Fruit fly (Drosophila melanogaster): ENCODE measurements around the gene CG8066.

The CG8066 gene

dm6 chr3R:14568501-14569137 lies at the start of gene CG8066:
CG8066 (minus strand) TSS chr3R:14568847.
- TF ChIP-seq CG17801 (GFP tag; optimal IDR thresholded peaks at IDR 0.05; ENCODE audit: partially characterized antibody) = peak; percentile 25

dm6 chr3R:14608892-14609692 lies 40.4 kb upstream of the CG8066 start, which contains the start of gene CG14853:
CG14853 (plus strand) TSS chr3R:14609642.
- TF ChIP-seq CG17801 (GFP tag; optimal IDR thresholded peaks at IDR 0.05; ENCODE audit: partially characterized antibody) = no peak

dm6 chr3R:14597935-14598424 lies 29.3 kb upstream of the CG8066 start:
- TF ChIP-seq CG17801 (GFP tag; optimal IDR thresholded peaks at IDR 0.05; ENCODE audit: partially characterized antibody) = no peak

dm6 chr3R:14590753-14591535 lies 22.3 kb upstream of the CG8066 start:
- TF ChIP-seq CG17801 (GFP tag; optimal IDR thresholded peaks at IDR 0.05; ENCODE audit: partially characterized antibody) = no peak

dm6 chr3R:14589483-14589882 lies 20.8 kb upstream of the CG8066 start:
- TF ChIP-seq CG17801 (GFP tag; optimal IDR thresholded peaks at IDR 0.05; ENCODE audit: partially characterized antibody) = no peak

dm6 chr3R:14586480-14587443 lies 18.1 kb upstream of the CG8066 start:
- no peak for TF ChIP-seq CG17801 (GFP tag; optimal IDR thresholded peaks at IDR 0.05; ENCODE audit: partially characterized antibody)

dm6 chr3R:14580045-14580579 lies 11.5 kb upstream of the CG8066 start:
- no peak for TF ChIP-seq CG17801 (GFP tag; optimal IDR thresholded peaks at IDR 0.05; ENCODE audit: partially characterized antibody)

dm6 chr3R:14577803-14578493 lies 9.3 kb upstream of the CG8066 start:
- no peak for TF ChIP-seq CG17801 (GFP tag; optimal IDR thresholded peaks at IDR 0.05; ENCODE audit: partially characterized antibody)

- TF ChIP-seq CG17801 (GFP tag; optimal IDR thresholded peaks at IDR 0.05; ENCODE audit: partially characterized antibody) = peak; percentile 70
Measured at dm6 chr3R:14576692-14577646, 8.3 kb upstream of the CG8066 start, which contains the start of gene stumps. stumps (plus strand) TSS chr3R:14577217.

- TF ChIP-seq CG17801 (GFP tag; optimal IDR thresholded peaks at IDR 0.05; ENCODE audit: partially characterized antibody) = no peak
Measured at dm6 chr3R:14576511-14576691, 7.8 kb upstream of the CG8066 start, which contains the start of gene CG44094. CG44094 (minus strand) TSS chr3R:14576611.

- no peak for TF ChIP-seq CG17801 (GFP tag; optimal IDR thresholded peaks at IDR 0.05; ENCODE audit: partially characterized antibody)
Measured at dm6 chr3R:14575718-14576187, 7.1 kb upstream of the CG8066 start, which contains the start of gene CG7987. CG7987 (minus strand) TSS chr3R:14575887.

- peak; percentile 61 for TF ChIP-seq CG17801 (GFP tag; optimal IDR thresholded peaks at IDR 0.05; ENCODE audit: partially characterized antibody)
Measured at dm6 chr3R:14574962-14575717, 6.5 kb upstream of the CG8066 start.

Measured in ovary, adult (tissue).